Worm (Caenorhabditis elegans): Measurements from ENCODE around the gene T28D9.1.

DNA sequence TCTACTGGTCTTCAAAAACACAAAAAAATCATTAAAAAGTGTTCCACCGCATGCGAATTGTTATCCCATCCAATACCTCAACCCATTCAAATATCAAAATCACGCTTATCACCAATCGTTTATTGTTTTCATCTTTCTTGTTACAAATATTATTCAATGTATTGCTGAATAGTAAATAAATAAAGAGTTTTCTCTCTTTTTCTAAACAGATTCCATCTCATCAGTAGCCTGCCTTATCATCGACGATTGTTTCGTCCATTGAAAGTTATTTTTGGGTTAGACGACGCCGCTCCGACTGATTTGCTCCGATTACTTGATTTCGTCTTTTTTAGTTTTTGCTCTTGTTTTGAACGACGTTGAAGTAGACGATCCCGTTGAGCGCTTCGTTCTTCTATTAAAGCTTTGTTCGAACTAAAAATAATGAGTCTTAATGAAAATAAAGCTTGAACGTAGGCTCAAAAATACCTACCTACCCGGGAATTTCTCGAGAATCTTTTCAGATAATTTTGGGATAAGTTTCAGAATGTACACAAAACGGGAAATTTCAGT is 34.0 kb downstream of the T28D9.1 start:
- no peak for TF ChIP-seq ztf-23 (GFP tag; IDR thresholded peaks at IDR 0.05)
- TF ChIP-seq cog-1 (tag; optimal IDR thresholded peaks at IDR 0.05): no peak
- no peak for TF ChIP-seq med-1 (GFP tag; optimal IDR thresholded peaks at IDR 0.05; ENCODE audit: insufficient read depth)
- no peak for TF ChIP-seq tab-1 (GFP tag; IDR thresholded peaks at IDR 0.05)
- TF ChIP-seq ref-1 (GFP tag; conservative IDR thresholded peaks at IDR 0.05): no peak
- no peak for TF ChIP-seq ztf-29 (GFP tag; IDR thresholded peaks at IDR 0.05)
- TF ChIP-seq flt-1 (GFP tag; IDR thresholded peaks at IDR 0.05): no peak
- TF ChIP-seq klf-2 (GFP tag; conservative IDR thresholded peaks at IDR 0.05): no peak
